Worm (Caenorhabditis elegans): ENCODE results near the gene Y37E11B.1.
A peak's percentile ranks its signal among the peaks of the same experiment; 100 is the strongest.

Gene Y37E11B.1

ce11 chrIV:3557331-3557730 is 22.1 kb upstream of the Y37E11B.1 start, which contains the start of gene osm-9:
Gene osm-9 (minus strand): TSS chrIV:3557431.
- TF ChIP-seq Y53F4B.3 (GFP tag; IDR thresholded peaks at IDR 0.05) (no peak), dpl-1 (GFP tag; optimal IDR thresholded peaks at IDR 0.05) (no peak), nfya-1 (tag; optimal IDR thresholded peaks at IDR 0.05; ENCODE audit: borderline replicate concordance, insufficient read depth) (no peak), Y95B8A.8 (GFP tag; IDR thresholded peaks at IDR 0.05) (no peak), lsl-1 (GFP tag; optimal IDR thresholded peaks at IDR 0.05) (no peak), Y79H2A.3 (GFP tag; conservative IDR thresholded peaks at IDR 0.05) (no peak), ztf-6 (GFP tag; IDR thresholded peaks at IDR 0.05) (no peak)

- TF ChIP-seq die-1 (tag; optimal IDR thresholded peaks at IDR 0.05) (no peak), lag-1 (GFP tag; IDR thresholded peaks at IDR 0.05) (no peak), D2030.7 (GFP tag; IDR thresholded peaks at IDR 0.05) (no peak), hmg-1.2 (GFP tag; IDR thresholded peaks at IDR 0.05) (no peak), egrh-3 (GFP tag; IDR thresholded peaks at IDR 0.05) (no peak), ztf-18 (tag; optimal IDR thresholded peaks at IDR 0.05) (no peak), ccch-3 (GFP tag; optimal IDR thresholded peaks at IDR 0.05) (no peak), lir-1 (GFP tag; conservative IDR thresholded peaks at IDR 0.05) (no peak), madf-6 (GFP tag; IDR thresholded peaks at IDR 0.05) (no peak), lin-54 (GFP tag; optimal IDR thresholded peaks at IDR 0.05) (no peak)
Observed at ce11 chrIV:3559201-3559600, 20.2 kb upstream of the Y37E11B.1 start.

DNA sequence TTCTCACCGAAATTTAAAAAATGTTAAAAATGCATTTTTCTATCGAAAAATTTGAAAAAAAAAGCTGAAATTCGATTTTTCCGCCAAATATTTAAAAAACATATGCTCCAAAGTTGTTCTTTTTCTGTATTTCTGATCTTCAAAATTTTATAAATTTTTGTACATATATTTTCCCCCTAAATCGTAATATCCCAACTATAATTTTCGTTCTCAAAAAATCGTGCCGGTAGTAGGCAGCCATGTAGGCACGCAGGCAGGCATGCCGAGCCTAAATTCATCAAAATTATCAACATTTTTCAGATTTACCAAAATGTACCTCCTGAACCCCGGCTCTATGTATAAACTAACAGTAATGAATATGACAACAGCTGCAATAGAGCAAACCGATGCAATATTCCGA is 14.5 kb upstream of the Y37E11B.1 start, which contains the start of gene sre-5:
TSS of gene sre-5 (plus strand) at position 301 of the 400 bp plus-strand sequence.
- no peak for TF ChIP-seq F39B2.1 (GFP tag; IDR thresholded peaks at IDR 0.05)

DNA sequence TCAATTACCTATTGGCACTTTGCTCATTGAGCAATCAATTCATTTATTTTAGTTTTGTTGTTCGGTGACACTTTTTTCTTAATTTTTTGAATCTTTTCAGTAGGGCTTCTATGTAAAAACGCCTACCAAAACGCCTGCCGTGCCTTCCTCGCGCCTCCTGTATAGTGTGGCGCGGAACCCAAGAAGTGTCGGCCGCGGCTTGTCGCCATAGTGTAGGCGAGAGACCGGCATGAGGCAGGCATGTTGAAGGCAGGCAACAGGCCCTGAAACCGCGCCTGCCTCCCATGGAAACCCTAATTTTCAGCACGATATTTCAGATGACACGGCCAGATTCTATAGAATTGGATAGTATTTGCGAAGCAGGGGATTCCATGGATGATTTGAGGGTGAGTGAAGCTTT is 10.8 kb upstream of the Y37E11B.1 start, which contains the start of gene otpl-1:
TSS of gene otpl-1 (plus strand) at position 372 of the 400 bp plus-strand sequence.
- TF ChIP-seq zfh-2 (GFP tag; conservative IDR thresholded peaks at IDR 0.05) = peak; percentile 71
- TF ChIP-seq cebp-1 (GFP tag; IDR thresholded peaks at IDR 0.05) = no peak
- TF ChIP-seq cebp-1 (tag; optimal IDR thresholded peaks at IDR 0.05) = no peak
- TF ChIP-seq lsl-1 (GFP tag; optimal IDR thresholded peaks at IDR 0.05) = no peak
- no peak for TF ChIP-seq ceh-40 (GFP tag; IDR thresholded peaks at IDR 0.05)
- TF ChIP-seq K11D2.4 (GFP tag; IDR thresholded peaks at IDR 0.05) = no peak
- no peak for TF ChIP-seq chd-7 (tag; optimal IDR thresholded peaks at IDR 0.05)
- TF ChIP-seq ztf-25 (GFP tag; IDR thresholded peaks at IDR 0.05) = no peak
- 0 out of 2 replicates have a peak, but pooled peaks have one; percentile 25 for TF ChIP-seq F37B4.10 (GFP tag; IDR thresholded peaks at IDR 0.05)
- peak; percentile 3 for TF ChIP-seq snpc-4 (GFP tag; optimal IDR thresholded peaks at IDR 0.05)
- TF ChIP-seq snpc-4 (tag; optimal IDR thresholded peaks at IDR 0.05) = peak in 3 of 4 experiments; percentile 27 to 85 (median 70)
- no peak for TF ChIP-seq egl-18 (GFP tag; IDR thresholded peaks at IDR 0.05)
- no peak for TF ChIP-seq aptf-3 (GFP tag; IDR thresholded peaks at IDR 0.05)
- TF ChIP-seq B0336.3 (GFP tag; IDR thresholded peaks at IDR 0.05) = no peak

DNA sequence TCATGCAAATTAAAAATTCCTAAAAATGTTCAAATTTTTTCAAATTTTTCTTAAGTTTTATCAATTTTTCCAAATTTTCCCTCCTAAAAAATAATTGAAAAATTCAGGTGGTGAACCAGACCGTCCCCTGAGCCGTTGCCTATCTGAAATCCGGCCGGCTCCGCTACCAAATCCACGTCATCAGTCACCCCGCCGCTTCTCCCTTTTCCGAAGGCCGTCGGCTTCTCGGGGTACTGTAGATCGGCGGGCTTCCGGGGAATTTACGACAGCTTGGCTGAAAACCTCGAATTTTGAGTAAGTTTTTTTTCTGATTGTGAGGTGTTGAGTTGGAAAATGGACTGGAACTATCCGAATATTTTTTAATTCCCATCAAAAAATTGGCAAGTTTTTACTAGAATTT is 8.8 kb upstream of the Y37E11B.1 start:
- TF ChIP-seq zfh-2 (GFP tag; conservative IDR thresholded peaks at IDR 0.05) (peak; percentile 66), F37B4.10 (GFP tag; IDR thresholded peaks at IDR 0.05) (no peak)

DNA sequence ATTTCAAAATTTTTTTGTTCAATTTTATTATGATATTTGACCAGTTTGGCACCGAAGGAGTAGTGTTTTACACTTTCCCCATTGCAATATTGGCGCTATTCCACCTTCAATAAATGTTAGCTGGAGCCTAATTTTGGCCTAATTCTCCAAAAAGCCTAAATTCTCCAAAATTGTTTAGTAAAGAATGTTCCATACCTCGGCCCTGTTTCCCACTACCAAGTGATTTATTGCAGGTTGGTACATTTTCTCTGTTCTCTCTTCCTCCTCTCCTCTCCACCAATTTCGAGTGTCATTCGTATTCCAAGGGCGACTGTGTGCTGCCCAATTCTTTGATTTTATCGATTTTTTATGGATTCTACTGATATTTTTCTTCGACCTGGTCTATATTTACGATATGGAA is 1.3 kb upstream of the Y37E11B.1 start, which contains the start of gene Y37E11B.2:
TSS of gene Y37E11B.2 (plus strand) at position 301 of the 400 bp plus-strand sequence.
- TF ChIP-seq gei-17 (GFP tag; optimal IDR thresholded peaks at IDR 0.05) (no peak), let-526 (GFP tag; IDR thresholded peaks at IDR 0.05) (no peak), snpc-1.1 (tag; optimal IDR thresholded peaks at IDR 0.05; ENCODE audit: insufficient read depth) (no peak), K11D2.4 (GFP tag; IDR thresholded peaks at IDR 0.05) (no peak), F57C9.4 (tag; optimal IDR thresholded peaks at IDR 0.05) (no peak), lag-1 (GFP tag; IDR thresholded peaks at IDR 0.05) (no peak), ztf-26 (tag; optimal IDR thresholded peaks at IDR 0.05) (no peak), mxl-1 (tag; optimal IDR thresholded peaks at IDR 0.05) (no peak), ztf-18 (tag; optimal IDR thresholded peaks at IDR 0.05) (no peak), nfya-1 (tag; optimal IDR thresholded peaks at IDR 0.05; ENCODE audit: borderline replicate concordance, insufficient read depth) (no peak), unc-130 (GFP tag; optimal IDR thresholded peaks at IDR 0.05) (no peak)
